4 fruit fly cellular contexts compared by ENCODE assay signal in the genomic region with DNA sequence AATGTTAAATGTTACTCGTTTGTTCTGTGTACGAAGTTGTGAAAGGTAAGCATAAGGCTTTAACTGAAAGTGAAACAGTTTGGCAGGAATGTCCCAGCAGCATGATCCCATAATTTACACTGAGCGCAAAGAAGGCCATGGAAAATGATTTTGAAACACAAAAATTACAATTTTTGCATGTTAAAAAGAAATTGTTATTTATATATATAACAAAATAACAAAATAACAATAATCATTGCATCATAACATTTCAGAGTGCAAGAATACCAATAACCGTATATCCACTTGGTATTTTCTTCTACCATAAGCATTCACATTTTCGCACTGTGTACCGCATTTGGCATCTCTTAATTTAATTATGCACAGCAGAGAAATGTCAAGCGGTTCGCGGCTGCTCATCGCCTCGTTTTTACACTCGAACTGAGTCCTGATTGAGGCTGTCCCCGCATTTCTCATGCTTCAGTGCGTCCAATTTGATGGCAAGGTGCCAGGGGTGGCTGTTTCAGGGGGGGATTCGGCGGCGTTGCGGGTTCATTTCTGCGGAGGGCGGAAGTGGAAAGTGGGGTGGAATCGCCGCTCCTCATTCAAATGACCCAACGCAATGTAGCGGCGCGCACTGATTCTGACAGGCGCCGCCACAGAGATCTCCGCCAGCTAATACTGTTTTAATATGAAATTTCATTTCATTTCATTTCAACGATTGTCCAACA.
A peak's percentile ranks its signal among the peaks of the same experiment; 100 is the strongest.
TF ChIP-seq lines count a peak whose summit lies in the region.

A gene (minus strand): TSS at position 51 of the 710 bp plus-strand sequence.

- TF ChIP-seq CTCF in whole organism, embryonic (GFP tag; optimal IDR thresholded peaks at IDR 0.05; lab: Kevin White, UChicago): no peak

TF ChIP-seq in whole organism, embryonic, 481 proteins besides CTCF, POLR2A, EP300 and RAD21 (continues in another document):
- no peak for TF ChIP-seq CG3163 (GFP tag; optimal IDR thresholded peaks at IDR 0.05; lab: Kevin White, UChicago)
- TF ChIP-seq Hr39 (optimal IDR thresholded peaks at IDR 0.05; lab: Kevin White, UChicago): no peak
- peak; percentile 32 for TF ChIP-seq CG10979 (tag; optimal IDR thresholded peaks at IDR 0.05; lab: Kevin White, UChicago)
- no peak for TF ChIP-seq Rx (GFP tag; IDR thresholded peaks at IDR 0.05; lab: Robert Waterston, UW)
- no peak for TF ChIP-seq psq (GFP tag; optimal IDR thresholded peaks at IDR 0.05; lab: Kevin White, UChicago)
- TF ChIP-seq lola (GFP tag; optimal IDR thresholded peaks at IDR 0.05; lab: Kevin White, UChicago): peak in 1 of 3 experiments; percentile 19
- no peak for TF ChIP-seq repo (GFP tag; optimal IDR thresholded peaks at IDR 0.05; lab: Kevin White, UChicago)
- no peak for TF ChIP-seq Mrtf (GFP tag; IDR thresholded peaks at IDR 0.05; lab: Robert Waterston, UW)
- no peak for TF ChIP-seq CG3065 (GFP tag; optimal IDR thresholded peaks at IDR 0.05; lab: Kevin White, UChicago)
- no peak for TF ChIP-seq CG12104 (GFP tag; optimal IDR thresholded peaks at IDR 0.05; lab: Kevin White, UChicago)
- peak; percentile 61 for TF ChIP-seq nerfin-1 (tag; optimal IDR thresholded peaks at IDR 0.05; lab: Kevin White, UChicago)
- TF ChIP-seq CG11504 (tag; optimal IDR thresholded peaks at IDR 0.05; lab: Kevin White, UChicago): peak; percentile 19
- no peak for TF ChIP-seq gt (GFP tag; IDR thresholded peaks at IDR 0.05; lab: Robert Waterston, UW)
- no peak for TF ChIP-seq C15 (GFP tag; IDR thresholded peaks at IDR 0.05; lab: Robert Waterston, UW)
- TF ChIP-seq zf30C (GFP tag; optimal IDR thresholded peaks at IDR 0.05; lab: Kevin White, UChicago): peak; percentile 32
- TF ChIP-seq pnt (GFP tag; optimal IDR thresholded peaks at IDR 0.05; lab: Kevin White, UChicago): no peak
- TF ChIP-seq CkIIα-i1 (GFP tag; IDR thresholded peaks at IDR 0.05; lab: Robert Waterston, UW): no peak
- TF ChIP-seq CG1602 (GFP tag; optimal IDR thresholded peaks at IDR 0.05; lab: Kevin White, UChicago): no peak
- no peak for TF ChIP-seq CG9932 (GFP tag; IDR thresholded peaks at IDR 0.05; lab: Robert Waterston, UW)
- TF ChIP-seq ranshi (GFP tag; IDR thresholded peaks at IDR 0.05; lab: Robert Waterston, UW): no peak
- no peak for TF ChIP-seq CG8924 (tag; optimal IDR thresholded peaks at IDR 0.05; lab: Kevin White, UChicago)
- no peak for TF ChIP-seq ATbp (GFP tag; optimal IDR thresholded peaks at IDR 0.05; lab: Kevin White, UChicago)

TF ChIP-seq in whole organism, prepupa, 60 proteins besides CTCF, POLR2A, EP300 and RAD21:
- no peak for TF ChIP-seq CG3919 (GFP tag; optimal IDR thresholded peaks at IDR 0.05; lab: Kevin White, UChicago)
- TF ChIP-seq dsx (GFP tag; optimal IDR thresholded peaks at IDR 0.05; lab: Kevin White, UChicago; ENCODE audit: poor library complexity, severe bottlenecking): no peak
- no peak for TF ChIP-seq CG32006 (GFP tag; optimal IDR thresholded peaks at IDR 0.05; lab: Kevin White, UChicago)
- no peak for TF ChIP-seq esn (GFP tag; optimal IDR thresholded peaks at IDR 0.05; lab: Kevin White, UChicago)
- TF ChIP-seq CG6163 (GFP tag; IDR thresholded peaks at IDR 0.05; lab: Robert Waterston, UW): no peak
- no peak for TF ChIP-seq CG11902 (GFP tag; optimal IDR thresholded peaks at IDR 0.05; lab: Kevin White, UChicago)
- peak; percentile 56 for TF ChIP-seq Eip78C (GFP tag; lab: Kevin White, UChicago)
- TF ChIP-seq CG6808 (GFP tag; optimal IDR thresholded peaks at IDR 0.05; lab: Kevin White, UChicago): no peak
- TF ChIP-seq eg (GFP tag; IDR thresholded peaks at IDR 0.05; lab: Robert Waterston, UW): 0 out of 3 replicates have a peak, but pooled peaks have one; percentile 16
- TF ChIP-seq CG6792 (GFP tag; optimal IDR thresholded peaks at IDR 0.05; lab: Kevin White, UChicago): no peak
TF ChIP-seq in whole organism, prepupa: peak in this region for 2.

TF ChIP-seq in whole organism, pupa, 21 proteins besides CTCF, POLR2A, EP300 and RAD21:
- no peak for TF ChIP-seq CG13204 (GFP tag; optimal IDR thresholded peaks at IDR 0.05; lab: Kevin White, UChicago)
- TF ChIP-seq CG17806 (tag; optimal IDR thresholded peaks at IDR 0.05; lab: Kevin White, UChicago): peak; percentile 8

TF ChIP-seq in whole organism, wandering third instar larva, 38 proteins besides CTCF, POLR2A, EP300 and RAD21:
- TF ChIP-seq foxo (GFP tag; optimal IDR thresholded peaks at IDR 0.05; lab: Kevin White, UChicago): peak in 1 of 2 experiments; percentile 2
- TF ChIP-seq CrebA (GFP tag; optimal IDR thresholded peaks at IDR 0.05; lab: Kevin White, UChicago; ENCODE audit: borderline replicate concordance): no peak
- TF ChIP-seq brk (GFP tag; optimal IDR thresholded peaks at IDR 0.05; lab: Kevin White, UChicago): no peak
- no peak for TF ChIP-seq lola (GFP tag; optimal IDR thresholded peaks at IDR 0.05; lab: Kevin White, UChicago)
- peak; percentile 33 for TF ChIP-seq ey (GFP tag; optimal IDR thresholded peaks at IDR 0.05; lab: Kevin White, UChicago)
